Worm (Caenorhabditis elegans): Measurements from ENCODE around the gene gna-1.

- TF ChIP-seq Y67H2A.10 (GFP tag; conservative IDR thresholded peaks at IDR 0.05), result no peak
- TF ChIP-seq chd-7 (tag; optimal IDR thresholded peaks at IDR 0.05), result no peak
Measured at ce11 chrV:10352928-10353427, 33.0 kb upstream of the gna-1 start, which contains the start of gene nol-56.
